Fruit fly (Drosophila melanogaster): Measurements from ENCODE around the gene cas.

The cas gene

DNA sequence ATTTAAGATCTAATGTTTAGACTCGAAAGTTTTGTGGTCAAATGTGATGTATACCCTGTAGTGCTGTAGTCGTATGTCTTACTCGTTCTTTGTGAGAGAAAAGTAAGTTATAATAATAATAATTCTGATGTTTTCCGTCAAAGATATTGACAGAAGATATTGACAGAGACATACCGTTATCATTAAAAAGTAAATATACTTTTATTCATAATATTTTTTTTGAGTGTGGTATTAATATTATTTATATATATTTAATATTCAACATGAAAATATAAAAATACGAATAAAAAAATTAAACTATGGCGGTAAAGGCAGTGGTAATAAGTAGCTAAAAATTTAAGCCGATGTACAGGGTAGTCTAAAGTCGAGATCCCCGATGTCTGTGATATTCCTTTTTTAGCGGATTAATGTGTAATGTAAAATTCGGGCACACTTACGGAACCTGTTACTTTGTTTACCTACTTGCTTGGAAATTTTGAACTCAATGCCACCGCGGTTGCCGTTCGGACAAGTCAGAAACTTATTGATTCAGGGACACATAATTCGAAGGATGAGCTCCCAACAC is 19.8 kb upstream of the cas start, which contains the start of the genes CG2100 and CG1236:
Gene CG2100, minus strand, starts transcription at position 51 of the 565 bp plus-strand sequence.
Gene CG1236, plus strand, starts transcription at position 444 of the 565 bp plus-strand sequence.
- peak; percentile 75 for TF ChIP-seq sob (GFP tag; IDR thresholded peaks at IDR 0.05)
- peak; percentile 78 for TF ChIP-seq Six4 (GFP tag; optimal IDR thresholded peaks at IDR 0.05)
- TF ChIP-seq C15 (GFP tag; IDR thresholded peaks at IDR 0.05) = 0 out of 3 replicates have a peak, but pooled peaks have one; percentile 29
- TF ChIP-seq CG1024 (GFP tag; IDR thresholded peaks at IDR 0.05) = peak; percentile 27; the same call in 1 of the 2 replicates
- TF ChIP-seq Lim3 (GFP tag; IDR thresholded peaks at IDR 0.05) = no peak
- peak; percentile 2 for TF ChIP-seq BEAF-32 (GFP tag; optimal IDR thresholded peaks at IDR 0.05)
- TF ChIP-seq H2.0 (GFP tag; IDR thresholded peaks at IDR 0.05) = peak; percentile 63
- peak; percentile 62 for TF ChIP-seq CG5953 (GFP tag; IDR thresholded peaks at IDR 0.05)
- TF ChIP-seq Hr3 (GFP tag; optimal IDR thresholded peaks at IDR 0.05) = peak; percentile 85
- peak; percentile 82 for TF ChIP-seq tin (GFP tag; optimal IDR thresholded peaks at IDR 0.05)
- peak; percentile 68; the same call in 1 of the 2 replicates for TF ChIP-seq CG7372 (GFP tag; IDR thresholded peaks at IDR 0.05)
- peak; percentile 99 for TF ChIP-seq D19B (GFP tag; optimal IDR thresholded peaks at IDR 0.05)
- peak; percentile 83 for TF ChIP-seq Blimp-1 (GFP tag; optimal IDR thresholded peaks at IDR 0.05)
- TF ChIP-seq CG13624 (GFP tag; optimal IDR thresholded peaks at IDR 0.05) = peak; percentile 44
- peak; percentile 73 for TF ChIP-seq so (GFP tag; IDR thresholded peaks at IDR 0.05)
- peak; percentile 90 for TF ChIP-seq CG10979 (tag; optimal IDR thresholded peaks at IDR 0.05)
- TF ChIP-seq luna (GFP tag; optimal IDR thresholded peaks at IDR 0.05) = no peak
- TF ChIP-seq CG6854 (GFP tag; optimal IDR thresholded peaks at IDR 0.05) = peak; percentile 63
- TF ChIP-seq pho (GFP tag; optimal IDR thresholded peaks at IDR 0.05) = peak; percentile 32
- TF ChIP-seq zfh2 (GFP tag; optimal IDR thresholded peaks at IDR 0.05) = peak; percentile 30
- TF ChIP-seq exex (tag; optimal IDR thresholded peaks at IDR 0.05) = peak; percentile 42
- TF ChIP-seq CG17802 (tag; optimal IDR thresholded peaks at IDR 0.05) = peak; percentile 10
- TF ChIP-seq CG11723 (GFP tag; optimal IDR thresholded peaks at IDR 0.05) = peak; percentile 76
- TF ChIP-seq mld (GFP tag; IDR thresholded peaks at IDR 0.05; ENCODE audit: partially characterized antibody) = no peak; the same call in 2 of the 3 replicates
- peak in 1 of 3 experiments; percentile 54 for TF ChIP-seq Stat92E (GFP tag; optimal IDR thresholded peaks at IDR 0.05)
- peak; percentile 93 for TF ChIP-seq CG2712 (tag; optimal IDR thresholded peaks at IDR 0.05)
- peak; percentile 79 for TF ChIP-seq CG4820 (GFP tag; optimal IDR thresholded peaks at IDR 0.05)
- peak; percentile 77 for TF ChIP-seq ranshi (GFP tag; IDR thresholded peaks at IDR 0.05)
- no peak for TF ChIP-seq Tbp (GFP tag; optimal IDR thresholded peaks at IDR 0.05)
- TF ChIP-seq gsb-n (tag; optimal IDR thresholded peaks at IDR 0.05) = no peak
- peak; percentile 45 for TF ChIP-seq nom (GFP tag; optimal IDR thresholded peaks at IDR 0.05)
- TF ChIP-seq Max (GFP tag; optimal IDR thresholded peaks at IDR 0.05) = peak; percentile 58
- TF ChIP-seq CG6654 (GFP tag; optimal IDR thresholded peaks at IDR 0.05) = peak; percentile 59
- TF ChIP-seq prd (optimal IDR thresholded peaks at IDR 0.05) = no peak
- TF ChIP-seq prd (GFP tag; IDR thresholded peaks at IDR 0.05) = peak; percentile 80; the same call in 2 of the 3 replicates
- peak; percentile 76 for TF ChIP-seq Fer3 (tag; optimal IDR thresholded peaks at IDR 0.05)
- TF ChIP-seq fd3F (GFP tag; optimal IDR thresholded peaks at IDR 0.05) = peak; percentile 82
- TF ChIP-seq Rfx (GFP tag; IDR thresholded peaks at IDR 0.05) = peak; percentile 78
- no peak for TF ChIP-seq Poxn (GFP tag; IDR thresholded peaks at IDR 0.05)
- peak; percentile 76 for TF ChIP-seq sisA (GFP tag; IDR thresholded peaks at IDR 0.05)
- peak; percentile 88 for TF ChIP-seq caup (GFP tag; optimal IDR thresholded peaks at IDR 0.05; ENCODE audit: severe bottlenecking)
- TF ChIP-seq CG43689 (GFP tag; IDR thresholded peaks at IDR 0.05) = no peak
- peak; percentile 2 for TF ChIP-seq CG17186 (GFP tag; optimal IDR thresholded peaks at IDR 0.05)
- TF ChIP-seq usp (GFP tag; optimal IDR thresholded peaks at IDR 0.05) = no peak
- TF ChIP-seq B-H1 (GFP tag; IDR thresholded peaks at IDR 0.05) = peak; percentile 58
- no peak for TF ChIP-seq maf-S (GFP tag; optimal IDR thresholded peaks at IDR 0.05)
- TF ChIP-seq CG6813 (GFP tag; optimal IDR thresholded peaks at IDR 0.05) = peak; percentile 75
- peak; percentile 60 for TF ChIP-seq ac (GFP tag; optimal IDR thresholded peaks at IDR 0.05)
- TF ChIP-seq grn (GFP tag; optimal IDR thresholded peaks at IDR 0.05) = no peak
- peak; percentile 17 for TF ChIP-seq CG33213 (GFP tag; optimal IDR thresholded peaks at IDR 0.05)

Measured in whole organism, embryonic.